Worm (Caenorhabditis elegans): ENCODE results near the gene cyp-13A7.

cyp-13A7 gene

DNA sequence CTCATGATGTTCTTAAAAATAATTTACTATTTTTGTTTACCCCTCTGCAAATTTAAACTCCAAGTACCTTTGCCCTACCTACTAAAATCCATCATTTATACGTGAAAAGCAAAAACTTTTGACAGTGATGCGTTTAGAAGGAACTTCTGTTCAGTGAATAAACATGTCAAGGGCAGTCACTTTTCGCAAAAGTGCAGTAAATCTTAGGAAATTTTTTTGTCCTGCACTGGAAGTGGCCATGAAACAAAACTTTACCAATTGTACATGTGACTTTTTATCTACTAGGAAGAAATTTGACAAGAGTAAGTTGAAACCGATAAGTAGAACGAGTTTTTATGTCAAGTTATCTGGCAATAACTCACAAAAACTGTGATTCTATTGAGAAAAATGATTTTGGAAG lies 17.2 kb upstream of the cyp-13A7 start:
- TF ChIP-seq nhr-19 (GFP tag; conservative IDR thresholded peaks at IDR 0.05): no peak
- TF ChIP-seq efl-1 (optimal IDR thresholded peaks at IDR 0.05): no peak
- TF ChIP-seq efl-1 (GFP tag; optimal IDR thresholded peaks at IDR 0.05 in 1 of 2): peak in 1 of 2 experiments; percentile 84
- no peak for TF ChIP-seq dsc-1 (tag; optimal IDR thresholded peaks at IDR 0.05)

DNA sequence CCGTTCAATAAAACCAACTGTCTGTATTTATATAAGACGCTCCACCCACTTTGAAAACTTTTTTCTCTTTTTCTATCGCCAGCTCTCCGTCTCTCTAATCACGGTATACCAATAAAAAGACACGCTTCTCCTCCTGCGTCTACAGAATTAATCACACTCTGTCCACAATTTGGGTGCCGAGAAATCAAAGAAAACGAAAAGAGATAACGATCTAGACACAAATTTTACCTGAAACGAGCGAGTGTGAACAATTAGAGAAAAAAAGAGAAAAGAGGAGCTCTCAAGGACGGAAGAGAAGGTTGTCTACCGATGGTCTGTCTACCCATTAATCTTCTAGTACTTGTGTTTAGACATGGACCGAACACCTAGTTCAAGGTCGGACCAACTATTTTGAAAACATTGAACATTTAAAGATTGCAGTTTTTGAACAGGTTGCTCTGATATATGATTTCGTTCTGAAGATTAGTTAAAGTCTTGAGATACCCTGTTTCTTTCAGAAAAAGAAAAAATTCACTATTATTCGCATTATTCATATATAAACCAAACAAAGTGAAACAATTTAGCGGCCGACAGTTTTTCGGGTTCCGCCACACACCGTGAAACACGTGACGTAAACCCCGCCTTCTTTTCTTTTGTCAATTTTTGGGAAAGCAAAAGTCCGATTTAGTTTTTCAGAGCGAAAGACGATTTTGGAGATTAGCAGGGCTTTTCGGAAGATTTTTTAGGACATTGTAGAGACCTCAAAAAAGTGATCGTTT lies 15.8 kb upstream of the cyp-13A7 start, which contains the start of gene cyp-13A2:
Gene cyp-13A2, minus strand, starts transcription at position 235 of the 758 bp plus-strand sequence.
- TF ChIP-seq unc-62 (GFP tag; optimal IDR thresholded peaks at IDR 0.05) (no peak), dpl-1 (GFP tag; optimal IDR thresholded peaks at IDR 0.05) (peak in 2 of 3 experiments; percentile 16 to 32), lsy-2 (tag; optimal IDR thresholded peaks at IDR 0.05) (peak; percentile 47 to 62), lin-35 (GFP tag; optimal IDR thresholded peaks at IDR 0.05) (peak; percentile 10 to 29), ztf-4 (tag; optimal IDR thresholded peaks at IDR 0.05) (no peak), mep-1 (tag; optimal IDR thresholded peaks at IDR 0.05) (peak; percentile 45), sup-37 (GFP tag; optimal IDR thresholded peaks at IDR 0.05) (no peak), nhr-85 (tag) (peak; percentile 99), hlh-4 (tag; optimal IDR thresholded peaks at IDR 0.05) (no peak), ets-5 (GFP tag; IDR thresholded peaks at IDR 0.05) (no peak), F16B12.6 (tag; optimal IDR thresholded peaks at IDR 0.05) (no peak), zag-1 (tag; optimal IDR thresholded peaks at IDR 0.05) (no peak), lir-3 (tag; optimal IDR thresholded peaks at IDR 0.05; ENCODE audit: poor library complexity) (no peak), fkh-4 (tag; optimal IDR thresholded peaks at IDR 0.05; ENCODE audit: borderline replicate concordance) (no peak), egl-27 (tag; optimal IDR thresholded peaks at IDR 0.05) (peak; percentile 27 to 59), egl-13 (tag; optimal IDR thresholded peaks at IDR 0.05) (no peak), swsn-7 (tag; optimal IDR thresholded peaks at IDR 0.05) (no peak), irx-1 (tag; optimal IDR thresholded peaks at IDR 0.05) (peak; percentile 23), ceh-88 (GFP tag; IDR thresholded peaks at IDR 0.05) (no peak), C04F5.9 (tag; optimal IDR thresholded peaks at IDR 0.05) (no peak), nhr-12 (tag; optimal IDR thresholded peaks at IDR 0.05) (no peak), lin-39 (tag; optimal IDR thresholded peaks at IDR 0.05) (peak; percentile 65), fkh-10 (GFP tag; optimal IDR thresholded peaks at IDR 0.05) (no peak), jun-1 (tag; optimal IDR thresholded peaks at IDR 0.05) (no peak), unc-98 (GFP tag; IDR thresholded peaks at IDR 0.05) (no peak), dsc-1 (tag; optimal IDR thresholded peaks at IDR 0.05) (no peak), tbx-2 (tag; optimal IDR thresholded peaks at IDR 0.05) (no peak), mab-9 (GFP tag; IDR thresholded peaks at IDR 0.05) (no peak), tlp-1 (tag; optimal IDR thresholded peaks at IDR 0.05) (peak; percentile 61), snu-23 (GFP tag; optimal IDR thresholded peaks at IDR 0.05) (peak; percentile 65), fos-1 (tag; optimal IDR thresholded peaks at IDR 0.05) (peak; percentile 36), zip-4 (GFP tag; optimal IDR thresholded peaks at IDR 0.05) (no peak), aly-2 (tag; optimal IDR thresholded peaks at IDR 0.05) (no peak), ztf-11 (tag; optimal IDR thresholded peaks at IDR 0.05) (no peak), nhr-77 (tag; optimal IDR thresholded peaks at IDR 0.05) (peak; percentile 57), nhr-71 (tag; optimal IDR thresholded peaks at IDR 0.05) (peak; percentile 82), mdl-1 (tag; optimal IDR thresholded peaks at IDR 0.05) (peak in 1 of 2 experiments; percentile 48), vab-15 (tag; optimal IDR thresholded peaks at IDR 0.05) (no peak), lin-13 (GFP tag; optimal IDR thresholded peaks at IDR 0.05) (no peak), nhr-76 (tag; optimal IDR thresholded peaks at IDR 0.05) (no peak), Y116A8C.19 (tag; optimal IDR thresholded peaks at IDR 0.05; ENCODE audit: borderline replicate concordance) (no peak), nhr-47 (tag; optimal IDR thresholded peaks at IDR 0.05) (peak; percentile 33), hlh-17 (GFP tag; optimal IDR thresholded peaks at IDR 0.05; ENCODE audit: borderline replicate concordance) (no peak), xbp-1 (tag; optimal IDR thresholded peaks at IDR 0.05) (no peak), nhr-11 (tag; optimal IDR thresholded peaks at IDR 0.05) (peak; percentile 33), alr-1 (tag; optimal IDR thresholded peaks at IDR 0.05; ENCODE audit: borderline replicate concordance) (no peak), snpc-4 (tag; optimal IDR thresholded peaks at IDR 0.05) (peak; percentile 98)

All from whole organism, L1 larva.